Worm (Caenorhabditis elegans) whole organism, dauer: ENCODE data around the gene ZK721.4.
"Not testable (repeated sequence)": the region's sequence is repeated elsewhere in the genome, so short reads cannot be mapped to it uniquely, and the experiment has no call there.

Source experiments
- unc-62 ChIP-seq: sonication (generic microtip); optimal IDR thresholded peaks from 2 replicates; lab custom pipeline; 2017; ENCODE audit warnings: missing biosample characterization, missing genetic modification reagents, missing genetic modification characterization

The ZK721.4 gene

DNA sequence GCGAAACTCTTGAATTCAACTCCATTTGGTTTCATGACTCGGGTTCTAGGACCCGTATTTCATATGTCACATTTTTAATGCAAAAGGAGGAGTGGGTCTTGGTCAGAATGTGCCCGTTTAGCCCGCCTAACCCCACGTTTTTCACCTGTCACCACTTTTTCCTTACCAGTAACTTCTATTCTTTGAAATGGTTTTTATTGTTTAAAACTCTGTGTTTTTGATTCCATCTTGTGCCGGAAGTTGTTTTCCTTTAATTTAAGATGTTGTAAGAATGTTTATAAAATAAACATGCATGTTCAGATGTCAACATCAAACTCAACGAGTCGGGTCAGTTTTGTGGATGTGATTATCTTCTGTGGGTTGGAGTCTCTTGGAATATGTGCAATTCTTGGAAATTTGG lies at the start of gene ZK721.4:
ZK721.4 (plus strand) TSS at position 301 of the 400 bp plus-strand sequence.
- no peak for TF ChIP-seq unc-62 (GFP tag; lab: Kevin White, UChicago)

DNA sequence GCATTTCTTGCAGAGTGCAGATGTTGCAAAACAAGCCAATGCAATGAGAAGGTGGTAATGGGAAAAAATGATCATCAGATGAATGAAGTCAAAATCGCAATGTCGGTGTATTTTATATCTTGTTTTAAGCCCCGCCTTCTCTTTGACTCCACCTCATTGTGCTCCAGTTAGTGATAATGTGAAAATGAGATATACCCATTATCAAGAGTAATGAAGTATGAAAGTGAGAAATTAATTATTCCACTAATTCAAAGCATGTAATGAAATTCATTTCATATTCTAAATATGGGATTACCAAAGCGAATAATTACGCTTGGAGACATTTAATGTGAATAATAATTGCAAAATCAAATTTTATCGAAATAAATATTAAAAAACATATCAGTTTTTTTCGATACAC lies 46.8 kb upstream of the ZK721.4 start, which contains the start of gene M02D8.6:
M02D8.6 (minus strand) TSS at position 101 of the 400 bp plus-strand sequence.
- TF ChIP-seq unc-62 (GFP tag; lab: Kevin White, UChicago): not testable (repeated sequence)

DNA sequence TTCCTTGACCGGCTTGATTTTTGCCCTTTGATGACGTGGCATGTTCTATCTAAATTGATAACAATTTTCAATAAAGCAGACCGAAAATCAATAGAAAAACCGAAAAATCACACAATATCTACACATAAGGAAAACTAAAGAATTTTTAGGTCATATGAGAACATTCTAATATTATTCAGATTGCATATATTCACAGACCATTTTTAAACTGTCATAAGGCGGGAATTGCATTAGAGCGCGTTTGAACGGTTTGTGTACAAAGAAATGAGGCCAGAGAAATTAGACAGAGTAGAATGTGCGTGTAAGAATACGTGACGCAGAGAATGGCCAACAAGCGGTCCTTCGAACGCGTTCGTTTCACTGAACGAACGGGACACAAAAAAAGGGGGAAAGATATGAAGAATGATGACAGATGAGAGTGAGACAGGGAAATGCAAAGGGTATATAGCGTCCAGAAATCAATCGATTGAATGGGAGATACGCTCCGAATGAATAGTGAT lies 41.6 kb upstream of the ZK721.4 start, which contains the start of gene M02D8.3:
M02D8.3 (minus strand) TSS at position 51 of the 500 bp plus-strand sequence.
- no peak for TF ChIP-seq unc-62 (GFP tag; lab: Kevin White, UChicago)

DNA sequence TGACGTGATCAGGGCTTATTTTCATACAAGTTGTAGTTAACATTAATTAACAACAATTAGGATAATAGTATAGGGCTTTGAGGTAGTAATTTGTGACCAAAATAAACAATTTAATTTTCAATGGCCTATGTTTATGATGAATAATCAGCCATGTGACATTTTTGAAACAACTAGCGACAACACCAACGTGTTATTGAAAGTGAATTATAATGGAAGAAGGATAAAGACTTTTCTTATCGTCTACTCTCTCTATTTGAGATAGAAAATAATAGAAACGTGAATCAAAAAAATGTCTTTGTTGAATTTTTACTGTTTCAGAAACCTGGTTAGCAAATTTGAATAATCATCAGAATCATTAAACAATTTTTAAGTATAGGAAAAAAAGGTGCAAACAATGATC lies 40.9 kb upstream of the ZK721.4 start:
- no peak for TF ChIP-seq unc-62 (GFP tag; lab: Kevin White, UChicago)

DNA sequence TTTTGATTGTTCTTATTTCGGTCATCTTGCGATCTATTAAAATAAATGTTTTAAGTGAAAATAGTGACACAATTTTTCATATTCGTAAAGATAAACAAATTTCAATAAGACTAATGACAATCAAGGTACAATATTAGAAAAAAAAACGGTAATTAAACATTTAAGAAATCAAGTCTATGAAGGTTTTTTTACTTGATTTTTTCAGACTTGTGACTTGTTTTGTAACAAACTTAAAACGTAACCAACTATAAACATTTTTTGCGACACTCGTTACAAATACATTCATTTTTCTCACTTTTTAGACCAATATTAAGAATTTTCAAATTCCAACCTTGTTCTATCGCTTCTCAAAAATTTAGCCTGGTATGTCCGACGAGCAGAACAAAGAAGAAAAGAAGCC lies 39.3 kb upstream of the ZK721.4 start, which contains the start of gene M02D8.2:
M02D8.2 (plus strand) TSS at position 301 of the 400 bp plus-strand sequence.
- no peak for TF ChIP-seq unc-62 (GFP tag; lab: Kevin White, UChicago)

DNA sequence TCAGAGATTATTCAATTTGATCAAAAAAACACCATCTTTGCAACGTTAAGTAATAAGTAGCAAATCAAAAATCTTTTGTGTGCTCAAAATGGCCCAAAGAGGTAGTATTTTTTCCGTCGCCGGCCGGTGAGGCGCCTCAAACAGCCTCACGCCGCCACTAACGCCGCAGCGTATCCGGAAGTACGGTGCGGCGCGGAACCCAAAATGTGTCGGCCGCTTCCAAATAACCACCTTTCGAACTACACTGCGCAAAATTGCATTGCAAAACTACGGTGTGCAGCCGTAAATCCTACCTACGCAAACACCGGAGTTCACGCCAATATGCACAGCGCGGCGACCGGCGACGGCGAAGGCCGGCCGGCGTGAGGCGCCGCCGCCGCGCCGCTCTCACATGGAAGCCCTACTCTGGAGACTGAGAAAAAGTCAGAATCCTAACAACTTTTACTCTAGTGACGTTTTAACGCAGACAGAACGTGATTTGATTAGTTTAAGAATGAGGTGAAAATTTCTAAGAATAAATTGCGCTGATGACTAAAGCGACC lies 37.0 kb upstream of the ZK721.4 start:
- TF ChIP-seq unc-62 (GFP tag; lab: Kevin White, UChicago): no peak

DNA sequence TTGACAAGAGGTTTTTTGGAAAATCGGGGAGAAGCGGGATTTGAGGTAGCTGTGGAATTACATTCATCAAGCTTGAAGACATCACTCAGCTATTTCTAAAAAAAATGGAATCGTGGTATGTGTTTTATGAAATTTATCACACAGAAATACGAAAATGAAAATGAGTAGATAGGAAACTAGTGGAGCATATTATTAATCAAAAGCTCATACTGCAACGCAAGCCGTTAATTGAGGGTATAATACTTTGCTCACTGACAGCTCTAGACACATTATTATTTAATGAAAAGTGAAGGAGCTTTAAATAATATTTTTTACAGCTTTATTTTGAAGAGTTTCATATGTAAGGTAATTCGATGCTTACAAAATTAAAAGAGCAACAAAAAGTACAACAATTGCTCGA lies 35.8 kb upstream of the ZK721.4 start, which contains the start of gene M02D8.7:
M02D8.7 (minus strand) TSS at position 101 of the 400 bp plus-strand sequence.
- no peak for TF ChIP-seq unc-62 (GFP tag; lab: Kevin White, UChicago)

DNA sequence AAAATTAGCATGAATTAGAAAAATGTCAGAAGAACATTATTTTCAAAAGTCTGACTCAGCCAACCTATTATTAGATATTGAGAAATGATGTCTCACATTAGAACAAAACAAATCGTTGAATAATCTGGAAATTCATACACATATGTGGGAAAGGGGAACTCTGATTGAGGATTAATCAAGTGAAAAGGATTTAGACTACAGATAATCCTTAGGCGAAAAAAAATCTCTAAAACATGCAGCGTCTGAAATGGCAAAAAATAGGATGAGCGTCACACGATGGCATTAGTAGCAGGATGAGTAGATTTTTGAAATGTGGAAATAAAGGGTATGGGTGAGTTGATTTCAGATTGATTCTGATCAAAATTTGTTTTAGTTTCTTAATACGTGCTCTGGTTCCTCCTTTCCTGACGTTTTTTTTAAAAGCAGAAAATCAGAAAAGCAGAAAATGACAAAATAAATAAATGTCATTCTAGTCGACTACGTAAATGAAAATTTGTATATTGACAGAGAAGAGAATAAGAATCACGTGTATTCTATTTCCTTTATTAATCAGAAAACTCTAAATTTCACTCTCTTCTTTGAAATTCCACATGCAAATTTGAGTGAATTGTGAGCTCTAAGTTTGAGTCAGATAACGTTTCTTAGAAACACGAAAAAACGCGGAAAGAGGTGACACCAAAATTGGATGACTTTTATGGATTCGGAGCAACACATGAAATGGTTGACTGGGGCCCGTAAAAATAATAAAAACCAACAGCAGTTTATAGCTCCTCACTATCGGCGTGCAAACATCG lies 34.3 kb upstream of the ZK721.4 start:
- TF ChIP-seq unc-62 (GFP tag; lab: Kevin White, UChicago): no peak

DNA sequence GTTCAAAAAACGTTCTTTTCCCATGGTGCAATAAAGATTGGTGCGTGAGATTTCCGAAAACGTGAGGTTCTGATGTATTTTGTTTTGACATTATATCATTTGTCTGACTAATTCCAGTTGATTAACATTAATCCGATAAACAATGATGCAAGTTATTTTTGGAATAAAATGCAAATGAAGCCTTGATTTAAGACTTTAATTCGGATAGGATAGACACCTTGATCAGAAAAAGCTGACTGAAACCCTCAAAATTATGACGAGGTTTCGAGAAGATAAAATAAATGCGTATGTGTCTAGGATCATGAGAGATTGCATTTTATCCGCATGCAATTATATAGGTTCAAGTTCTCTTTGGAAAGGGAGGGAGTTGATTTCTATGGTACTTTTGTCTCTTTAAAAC lies 33.1 kb upstream of the ZK721.4 start:
- no peak for TF ChIP-seq unc-62 (GFP tag; lab: Kevin White, UChicago)

DNA sequence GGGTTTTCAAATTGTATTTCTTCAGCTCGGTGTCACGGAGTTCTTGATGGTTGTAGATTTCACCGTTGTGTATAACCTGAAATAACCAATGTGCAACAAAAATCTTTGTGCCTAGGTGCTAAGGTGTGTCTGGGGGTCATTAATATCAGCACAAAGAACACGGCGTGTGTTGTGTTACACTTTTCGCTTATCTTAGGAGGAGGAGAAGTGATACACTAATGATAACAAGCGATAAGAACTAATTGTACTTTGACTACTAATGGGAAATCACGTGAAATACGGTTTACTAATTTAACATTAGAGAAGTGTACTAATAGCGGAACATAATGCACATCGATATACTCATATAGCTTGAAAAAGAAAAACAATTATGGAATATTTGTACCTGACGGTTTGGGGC lies 28.4 kb upstream of the ZK721.4 start:
- no peak for TF ChIP-seq unc-62 (GFP tag; lab: Kevin White, UChicago)

DNA sequence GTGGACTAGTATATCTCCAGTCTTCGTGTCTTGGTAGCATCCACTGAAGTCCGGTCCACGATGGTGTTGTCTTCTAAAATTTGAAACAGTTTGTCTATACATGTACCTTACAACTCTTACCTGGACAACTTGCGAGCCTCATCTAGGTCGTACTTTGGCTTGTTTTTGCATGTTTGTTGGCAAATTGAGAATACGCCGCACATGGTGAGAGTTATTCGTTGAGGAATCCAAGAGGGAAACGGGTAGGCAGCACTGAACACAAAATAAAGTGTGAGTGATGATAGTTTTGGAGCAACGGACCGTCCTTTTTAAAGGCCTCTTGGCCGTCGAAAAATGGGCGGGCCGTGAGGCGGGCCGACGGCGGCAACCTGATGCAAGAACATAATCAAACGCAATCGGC lies 28.0 kb upstream of the ZK721.4 start, which contains the start of gene asns-2:
asns-2 (minus strand) TSS at position 282 of the 400 bp plus-strand sequence.
- no peak for TF ChIP-seq unc-62 (GFP tag; lab: Kevin White, UChicago)

DNA sequence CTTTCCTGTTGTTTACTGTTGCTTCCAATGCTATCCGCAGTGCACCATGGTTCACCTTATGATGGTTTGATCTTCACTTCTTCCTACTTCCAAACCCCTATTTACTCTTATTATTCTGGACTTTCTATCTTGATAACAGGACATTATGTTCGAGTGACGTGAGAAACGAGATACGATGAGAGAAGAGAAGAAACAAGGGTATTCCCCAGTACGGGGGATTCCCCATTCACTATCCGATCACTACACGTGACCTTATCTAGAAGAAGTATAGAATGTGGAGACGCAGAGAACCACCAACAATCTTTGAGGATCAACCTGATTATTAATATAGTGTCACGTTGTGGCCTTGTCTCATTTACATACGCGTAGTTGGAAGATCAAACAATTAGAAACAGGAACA lies 26.1 kb upstream of the ZK721.4 start:
- no peak for TF ChIP-seq unc-62 (GFP tag; lab: Kevin White, UChicago)

DNA sequence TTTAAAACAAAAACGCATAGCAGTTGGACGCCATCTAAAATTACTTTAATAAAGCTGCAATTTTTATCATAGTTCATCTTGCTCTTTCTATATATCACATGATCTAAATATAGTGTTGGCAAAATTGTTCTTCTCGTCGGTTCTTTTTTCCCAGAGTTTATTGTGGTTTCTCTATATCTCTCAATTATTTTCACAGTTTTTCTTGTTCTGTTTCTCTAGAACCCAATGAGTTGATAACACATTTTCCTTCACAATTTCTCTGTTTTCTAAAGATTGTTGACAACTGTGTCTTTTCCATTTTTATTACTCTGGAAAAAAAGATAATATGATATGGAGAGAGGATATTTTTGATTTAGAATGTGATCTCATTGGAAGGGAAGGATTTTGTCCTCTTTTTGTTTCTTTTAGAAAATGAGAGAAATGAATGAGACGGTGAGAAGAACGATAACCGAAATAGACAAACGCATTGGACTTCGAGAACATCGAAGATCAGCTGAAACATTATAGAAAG lies 24.3 kb upstream of the ZK721.4 start:
- no peak for TF ChIP-seq unc-62 (GFP tag; lab: Kevin White, UChicago)

DNA sequence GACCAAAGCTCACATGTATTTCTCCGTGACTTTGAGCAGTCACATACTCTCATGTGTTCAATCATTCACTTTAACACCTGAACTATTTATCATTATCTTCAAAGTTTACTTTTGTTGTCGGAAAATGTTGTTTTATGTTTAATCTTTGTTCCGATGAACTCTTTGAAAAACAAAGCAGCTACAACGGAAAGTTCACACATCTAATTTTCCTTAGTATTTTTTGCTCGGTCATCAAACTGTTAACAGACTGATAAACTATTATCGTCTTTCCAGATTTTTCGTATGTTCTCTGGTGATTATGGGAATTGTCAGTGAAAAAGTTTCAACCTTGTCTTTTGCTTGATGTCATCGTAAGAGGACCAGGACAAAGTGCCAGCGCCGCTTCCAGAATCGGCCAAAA lies 22.7 kb upstream of the ZK721.4 start:
- TF ChIP-seq unc-62 (GFP tag; lab: Kevin White, UChicago): no peak

DNA sequence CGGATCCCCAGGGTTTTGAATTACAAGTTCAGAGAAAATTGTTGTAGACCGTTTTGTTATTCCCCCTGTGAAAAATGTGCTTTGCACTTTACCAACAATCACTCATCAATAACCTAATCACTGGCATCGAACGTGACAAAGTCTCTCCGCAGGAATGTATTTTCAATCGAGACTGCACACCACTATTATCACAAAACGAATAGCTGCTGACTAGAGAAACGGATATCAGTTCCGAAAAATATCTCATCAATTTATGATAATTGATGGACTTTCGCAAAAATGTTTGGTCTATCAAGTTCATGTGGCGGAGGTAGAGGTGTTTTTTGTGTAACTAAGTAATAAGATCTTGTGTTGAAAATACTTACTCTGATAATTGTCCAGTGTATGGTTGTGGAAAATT lies 17.6 kb upstream of the ZK721.4 start:
- TF ChIP-seq unc-62 (GFP tag; lab: Kevin White, UChicago): no peak

DNA sequence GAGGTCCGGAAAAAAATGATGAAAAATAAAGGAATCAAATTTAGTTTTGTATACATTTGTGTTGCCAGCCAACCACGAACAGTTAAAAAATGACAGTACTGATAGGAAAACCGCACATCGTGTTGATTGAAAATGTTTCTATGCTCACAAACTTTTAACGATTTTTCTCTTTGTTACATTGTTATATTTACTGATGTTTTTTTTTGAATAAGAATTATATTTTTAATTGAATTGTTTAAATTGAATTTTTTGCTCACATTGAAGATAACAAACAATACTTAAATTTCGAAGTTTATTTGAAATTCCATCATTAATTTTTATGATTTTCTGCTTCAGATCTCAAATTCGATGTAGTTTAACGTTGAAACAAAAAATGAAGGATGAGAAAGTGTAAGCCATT lies 17.2 kb upstream of the ZK721.4 start, which contains the start of gene M02D8.5:
M02D8.5 (minus strand) TSS at position 101 of the 400 bp plus-strand sequence.
- no peak for TF ChIP-seq unc-62 (GFP tag; lab: Kevin White, UChicago)
